Fruit fly (Drosophila melanogaster): ENCODE data around the gene CASK.
A peak's percentile ranks its signal among the peaks of the same experiment; 100 is the strongest.

Gene CASK

dm6 chr3R:21823699-21824406 is 1.4 kb upstream of the CASK start (continued):
- TF ChIP-seq CG31441 (GFP tag; IDR thresholded peaks at IDR 0.05) (peak; percentile 73), eyg (GFP tag; optimal IDR thresholded peaks at IDR 0.05) (no peak), stwl (tag; optimal IDR thresholded peaks at IDR 0.05) (peak; percentile 3), ham (GFP tag; IDR thresholded peaks at IDR 0.05) (no peak), inv (GFP tag; IDR thresholded peaks at IDR 0.05; ENCODE audit: partially characterized antibody) (no peak), CoRest (tag; optimal IDR thresholded peaks at IDR 0.05) (peak; percentile 21), CG17359 (tag; optimal IDR thresholded peaks at IDR 0.05) (peak; percentile 36), gt (GFP tag; IDR thresholded peaks at IDR 0.05) (no peak), Asciz (GFP tag; optimal IDR thresholded peaks at IDR 0.05) (peak; percentile 54), CG12104 (GFP tag; optimal IDR thresholded peaks at IDR 0.05) (peak; percentile 6), sr (GFP tag; IDR thresholded peaks at IDR 0.05) (peak; percentile 45; the same call in 1 of the 3 replicates), Pdp1 (GFP tag; optimal IDR thresholded peaks at IDR 0.05) (peak in 1 of 2 experiments; percentile 4), D19A (tag; optimal IDR thresholded peaks at IDR 0.05) (peak; percentile 60), CG17385 (GFP tag; optimal IDR thresholded peaks at IDR 0.05) (peak; percentile 6), al (GFP tag; IDR thresholded peaks at IDR 0.05) (no peak), p53 (GFP tag; optimal IDR thresholded peaks at IDR 0.05) (no peak), CG14710 (tag; optimal IDR thresholded peaks at IDR 0.05) (peak; percentile 76), Hr51 (GFP tag; optimal IDR thresholded peaks at IDR 0.05) (peak in 1 of 2 experiments; percentile 41), D (optimal IDR thresholded peaks at IDR 0.05) (no peak), D (GFP tag; optimal IDR thresholded peaks at IDR 0.05) (peak; percentile 49), CG9932 (GFP tag; IDR thresholded peaks at IDR 0.05) (no peak), gem (tag; optimal IDR thresholded peaks at IDR 0.05) (peak; percentile 65), CG18619 (GFP tag; optimal IDR thresholded peaks at IDR 0.05) (peak; percentile 6), ken (GFP tag; IDR thresholded peaks at IDR 0.05) (no peak), CG6254 (GFP tag; optimal IDR thresholded peaks at IDR 0.05) (peak; percentile 44), Oli (tag; optimal IDR thresholded peaks at IDR 0.05) (peak; percentile 29), HLH4C (GFP tag; IDR thresholded peaks at IDR 0.05; ENCODE audit: partially characterized antibody) (no peak), CG10654 (GFP tag; optimal IDR thresholded peaks at IDR 0.05) (peak; percentile 26), tin (GFP tag; optimal IDR thresholded peaks at IDR 0.05) (peak; percentile 33), sqz (GFP tag; optimal IDR thresholded peaks at IDR 0.05) (peak; percentile 37), CG2116 (GFP tag; optimal IDR thresholded peaks at IDR 0.05) (peak; percentile 4), ind (GFP tag; optimal IDR thresholded peaks at IDR 0.05) (peak; percentile 4), Sox100B (GFP tag; optimal IDR thresholded peaks at IDR 0.05) (peak; percentile 63), CG13775 (GFP tag; optimal IDR thresholded peaks at IDR 0.05) (peak; percentile 7)

dm6 chr3R:21823076-21823475 is 602 bp upstream of the CASK start:
- TF ChIP-seq Dbx (GFP tag; IDR thresholded peaks at IDR 0.05) (no peak), D (optimal IDR thresholded peaks at IDR 0.05) (no peak), D (GFP tag; optimal IDR thresholded peaks at IDR 0.05) (peak; percentile 1), Blimp-1 (GFP tag; optimal IDR thresholded peaks at IDR 0.05) (peak; percentile 34), nom (GFP tag; optimal IDR thresholded peaks at IDR 0.05) (peak; percentile 65), CG1233 (GFP tag; optimal IDR thresholded peaks at IDR 0.05) (peak; percentile 12), CG3163 (GFP tag; optimal IDR thresholded peaks at IDR 0.05) (no peak), CG15696 (tag; optimal IDR thresholded peaks at IDR 0.05) (peak; percentile 6), CG2202 (tag; optimal IDR thresholded peaks at IDR 0.05) (peak; percentile 25), sens (GFP tag) (peak; percentile 63), bsh (GFP tag; optimal IDR thresholded peaks at IDR 0.05) (peak in 1 of 2 experiments; percentile 27), CG1529 (GFP tag; optimal IDR thresholded peaks at IDR 0.05) (no peak), fd64A (GFP tag; optimal IDR thresholded peaks at IDR 0.05) (peak; percentile 27), Asciz (GFP tag; optimal IDR thresholded peaks at IDR 0.05) (peak; percentile 13), ATbp (GFP tag; optimal IDR thresholded peaks at IDR 0.05) (peak; percentile 1)
